Worm (Caenorhabditis elegans): Measurements from ENCODE around the gene ttr-26.

Gene ttr-26

DNA sequence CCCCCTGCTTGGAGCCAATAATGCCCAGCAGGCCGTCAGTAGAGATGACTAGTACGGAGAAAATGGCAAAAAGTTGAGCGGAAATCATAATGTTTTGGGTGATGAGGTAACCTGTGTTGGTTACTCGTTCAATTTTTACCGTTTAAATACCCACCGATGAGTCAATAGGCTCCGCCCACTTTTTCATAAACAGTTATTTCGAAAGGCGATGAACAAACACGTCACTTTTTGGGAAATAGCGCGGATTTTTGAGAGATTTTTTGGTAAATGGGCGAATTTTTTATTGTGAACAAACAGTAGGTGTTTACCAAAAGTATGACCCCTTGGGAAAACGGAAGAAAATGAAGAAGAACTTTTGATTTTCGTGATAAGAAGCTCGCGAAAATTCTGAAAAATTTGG lies at the start of gene ttr-26:
Gene ttr-26, minus strand, starts transcription at position 101 of the 400 bp plus-strand sequence.
- no peak for TF ChIP-seq efl-1 (optimal IDR thresholded peaks at IDR 0.05)
- TF ChIP-seq efl-1 (GFP tag; optimal IDR thresholded peaks at IDR 0.05 in 1 of 2), result peak in 1 of 2 experiments; percentile 73
- TF ChIP-seq pag-3 (tag; optimal IDR thresholded peaks at IDR 0.05; ENCODE audit: borderline replicate concordance, insufficient read depth), result no peak
- peak; percentile 6 for TF ChIP-seq lin-14 (GFP tag; optimal IDR thresholded peaks at IDR 0.05)
- TF ChIP-seq nhr-77 (tag; optimal IDR thresholded peaks at IDR 0.05), result peak; percentile 8
- TF ChIP-seq alr-1 (tag; optimal IDR thresholded peaks at IDR 0.05; ENCODE audit: borderline replicate concordance), result no peak

DNA sequence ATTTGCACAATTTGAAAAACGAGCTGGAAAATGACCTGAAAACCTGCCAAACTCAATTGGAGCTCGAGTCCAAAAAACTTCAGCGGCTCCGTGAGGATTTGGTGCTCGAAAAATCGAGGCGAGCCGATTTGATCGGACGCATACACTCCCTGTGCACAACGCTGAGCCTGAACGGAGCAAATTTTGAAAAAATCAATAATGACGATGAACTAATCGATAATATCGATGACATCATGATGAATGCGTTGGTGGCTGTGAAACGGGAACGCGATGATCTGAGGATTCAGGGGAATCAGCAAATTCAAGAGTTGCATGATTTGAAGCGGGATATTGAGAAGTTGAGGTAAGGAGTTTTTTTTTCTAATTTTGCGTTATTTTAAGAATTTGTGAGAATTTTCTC lies 45.4 kb upstream of the ttr-26 start:
- TF ChIP-seq lsy-2 (tag; optimal IDR thresholded peaks at IDR 0.05), result no peak
- TF ChIP-seq mep-1 (tag; optimal IDR thresholded peaks at IDR 0.05), result no peak
- no peak for TF ChIP-seq nhr-12 (tag; optimal IDR thresholded peaks at IDR 0.05)
- no peak for TF ChIP-seq C34B4.2 (tag; optimal IDR thresholded peaks at IDR 0.05)
- no peak for TF ChIP-seq sptf-1 (tag; optimal IDR thresholded peaks at IDR 0.05)
- TF ChIP-seq egl-27 (tag; optimal IDR thresholded peaks at IDR 0.05), result no peak
- TF ChIP-seq isw-1 (GFP tag; IDR thresholded peaks at IDR 0.05), result no peak
- TF ChIP-seq efl-3 (GFP tag; optimal IDR thresholded peaks at IDR 0.05), result no peak
- no peak for TF ChIP-seq C04F5.9 (tag; optimal IDR thresholded peaks at IDR 0.05)
- no peak for TF ChIP-seq lin-35 (GFP tag; optimal IDR thresholded peaks at IDR 0.05)
- TF ChIP-seq nhr-237 (tag; optimal IDR thresholded peaks at IDR 0.05), result no peak
- TF ChIP-seq elt-2 (tag; optimal IDR thresholded peaks at IDR 0.05), result no peak

DNA sequence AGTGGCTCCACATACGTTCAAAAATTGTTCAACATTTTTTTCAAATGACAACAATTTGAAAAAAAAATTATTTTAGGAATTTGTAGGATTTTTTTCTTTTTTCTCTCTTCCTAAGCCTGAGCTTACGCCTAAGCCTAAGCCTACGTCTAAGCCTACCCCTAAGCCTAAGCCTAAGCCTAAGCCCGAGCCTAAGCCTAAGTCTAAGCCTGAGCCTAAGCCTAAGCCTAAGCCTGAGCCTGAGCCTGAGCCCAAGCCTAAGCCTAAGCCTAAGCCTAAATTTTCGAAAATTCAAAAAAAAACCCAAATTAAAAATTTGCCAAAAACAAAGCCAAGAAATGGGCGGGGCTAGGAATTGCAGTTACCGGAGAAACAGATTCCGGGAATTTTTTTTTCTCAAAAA lies 37.7 kb upstream of the ttr-26 start:
- TF ChIP-seq swsn-7 (tag; optimal IDR thresholded peaks at IDR 0.05) (no peak), egl-27 (tag; optimal IDR thresholded peaks at IDR 0.05) (no peak), sox-4 (tag; optimal IDR thresholded peaks at IDR 0.05) (no peak), F16B12.6 (tag; optimal IDR thresholded peaks at IDR 0.05) (no peak), hlh-17 (GFP tag; optimal IDR thresholded peaks at IDR 0.05; ENCODE audit: borderline replicate concordance) (no peak), dsc-1 (tag; optimal IDR thresholded peaks at IDR 0.05) (no peak), nhr-85 (tag) (no peak)

DNA sequence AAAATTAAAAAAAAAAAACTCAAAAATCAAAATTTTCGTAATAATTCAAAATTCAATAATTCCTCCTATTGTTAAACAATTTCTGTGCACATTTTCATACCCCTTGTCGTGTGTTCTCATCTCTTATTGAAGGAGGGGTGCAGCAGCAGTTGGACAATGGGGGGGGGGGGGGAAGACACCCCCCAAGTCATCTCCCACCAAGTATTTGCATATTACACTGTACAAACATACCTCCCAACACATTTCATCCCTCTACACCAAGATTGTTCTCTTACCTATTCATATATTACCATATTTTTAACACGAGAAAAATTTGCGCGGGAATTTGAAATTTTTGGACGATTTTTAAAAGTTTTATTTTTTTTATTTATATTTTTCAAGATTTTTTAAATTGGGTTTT lies 36.2 kb upstream of the ttr-26 start:
- no peak for TF ChIP-seq lin-14 (GFP tag; optimal IDR thresholded peaks at IDR 0.05)
- no peak for TF ChIP-seq fkh-8 (tag; optimal IDR thresholded peaks at IDR 0.05)
- TF ChIP-seq ztf-11 (tag; optimal IDR thresholded peaks at IDR 0.05), result no peak
- no peak for TF ChIP-seq elt-3 (tag; optimal IDR thresholded peaks at IDR 0.05)
- no peak for TF ChIP-seq C16A3.4 (tag; optimal IDR thresholded peaks at IDR 0.05)
- TF ChIP-seq pax-3 (tag; optimal IDR thresholded peaks at IDR 0.05), result no peak
- no peak for TF ChIP-seq hlh-17 (GFP tag; optimal IDR thresholded peaks at IDR 0.05; ENCODE audit: borderline replicate concordance)
- no peak for TF ChIP-seq lin-15B (tag; optimal IDR thresholded peaks at IDR 0.05)
- no peak for TF ChIP-seq nhr-47 (tag; optimal IDR thresholded peaks at IDR 0.05)
- no peak for TF ChIP-seq mep-1 (tag; optimal IDR thresholded peaks at IDR 0.05)
- no peak for TF ChIP-seq ces-1 (GFP tag; optimal IDR thresholded peaks at IDR 0.05)

DNA sequence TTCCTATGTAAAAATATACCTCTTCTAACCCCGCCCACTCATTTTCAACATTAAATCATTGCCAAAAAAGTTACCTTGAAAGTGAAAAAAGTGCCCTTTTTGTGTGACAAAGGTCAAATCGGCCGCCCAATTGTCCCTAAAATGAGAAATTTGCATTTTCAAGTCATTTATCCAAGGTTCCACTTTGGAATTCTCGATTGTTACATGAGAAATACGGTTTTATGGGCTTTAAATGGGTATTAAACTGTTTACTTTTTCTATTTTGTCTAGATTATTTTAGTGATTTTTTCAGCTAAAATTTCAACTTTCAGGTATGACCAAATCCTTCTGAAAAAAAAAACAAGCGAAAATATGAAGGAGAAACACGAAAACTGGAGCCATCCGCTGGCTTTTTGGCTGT lies 32.4 kb upstream of the ttr-26 start, which contains the start of gene grdn-1:
Gene grdn-1, plus strand, starts transcription at position 301 of the 400 bp plus-strand sequence.
- TF ChIP-seq elt-3 (tag; optimal IDR thresholded peaks at IDR 0.05) (no peak), irx-1 (tag; optimal IDR thresholded peaks at IDR 0.05) (no peak), aly-2 (tag; optimal IDR thresholded peaks at IDR 0.05) (no peak), hpl-2 (GFP tag; optimal IDR thresholded peaks at IDR 0.05) (no peak), mef-2 (tag; optimal IDR thresholded peaks at IDR 0.05) (no peak)

All from whole organism, L1 larva.